Worm (Caenorhabditis elegans) whole organism, young adult: Measurements from ENCODE around the gene C45G9.11.
"Not testable (repeated sequence)": the region's sequence is repeated elsewhere in the genome, so short reads cannot be mapped to it uniquely, and the experiment has no call there.

Experiments used
- B0336.3 ChIP-seq: fragments of 200-800 bp; sonication (Bioruptor generic); IDR thresholded peaks from 2 replicates; pipeline ENCODE4 v1.3.6; 2022; ENCODE audit warnings: missing genetic modification characterization, missing compliant biosample characterization
- C06A6.2 ChIP-seq: fragments of 200-800 bp; sonication (Bioruptor generic); conservative IDR thresholded peaks from 2 replicates; pipeline ENCODE4 v1.3.6; 2022; ENCODE audit warnings: missing genetic modification characterization, missing compliant biosample characterization
- F10E7.11 ChIP-seq: sonication (generic microtip); optimal IDR thresholded peaks from 2 replicates; lab custom pipeline; 2017; ENCODE audit warnings: mild to moderate bottlenecking, missing genetic modification characterization, moderate library complexity, missing compliant biosample characterization
- F22D6.2 ChIP-seq: sonication (generic microtip); optimal IDR thresholded peaks from 2 replicates; lab custom pipeline; 2016; ENCODE audit warnings: mild to moderate bottlenecking, missing genetic modification characterization, missing compliant biosample characterization
- F23B12.7 ChIP-seq: sonication (generic microtip); optimal IDR thresholded peaks from 2 replicates; lab custom pipeline; 2017; ENCODE audit warnings: missing genetic modification characterization, mild to moderate bottlenecking, missing compliant biosample characterization, antibody characterized with exemption, moderate library complexity; ENCODE audit not compliant: insufficient read depth
- F37B4.10 ChIP-seq: fragments of 200-800 bp; sonication (Bioruptor generic); IDR thresholded peaks from 2 replicates; pipeline ENCODE4 v1.3.6; 2022; ENCODE audit warnings: missing genetic modification characterization, missing compliant biosample characterization
- F39B2.1 ChIP-seq: fragments of 200-800 bp; sonication (Bioruptor generic); IDR thresholded peaks from 2 replicates; pipeline ENCODE4 v1.3.6; 2022; ENCODE audit warnings: missing genetic modification reagents, missing genetic modification characterization, missing compliant biosample characterization
- F52B5.7 ChIP-seq: sonication (generic microtip); optimal IDR thresholded peaks from 2 replicates; lab custom pipeline; 2016; ENCODE audit warnings: mild to moderate bottlenecking, missing genetic modification characterization, missing compliant biosample characterization
- K11D2.4 ChIP-seq: fragments of 200-800 bp; sonication (Bioruptor generic); IDR thresholded peaks from 2 replicates; pipeline ENCODE4 v1.3.6; 2022; ENCODE audit warnings: missing genetic modification reagents, missing genetic modification characterization, missing compliant biosample characterization
- K12H6.12 ChIP-seq: fragments of 200-800 bp; sonication (Bioruptor generic); optimal IDR thresholded peaks from 2 replicates; lab custom pipeline; 2018; ENCODE audit warnings: mild to moderate bottlenecking, missing genetic modification characterization, missing compliant biosample characterization
- Y67H2A.10 ChIP-seq: fragments of 200-800 bp; sonication (Bioruptor generic); conservative IDR thresholded peaks from 2 replicates; pipeline ENCODE4 v1.3.6; 2022; ENCODE audit warnings: missing genetic modification reagents, missing genetic modification characterization, missing compliant biosample characterization
- Y95B8A.8 ChIP-seq: fragments of 200-800 bp; sonication (Bioruptor generic); IDR thresholded peaks from 2 replicates; pipeline ENCODE4 v1.3.6; 2022; ENCODE audit warnings: missing genetic modification reagents, missing genetic modification characterization, missing compliant biosample characterization
- attf-5 ChIP-seq: fragments of 200-800 bp; sonication (Bioruptor generic); optimal IDR thresholded peaks from 2 replicates; lab custom pipeline; 2018; ENCODE audit warnings: mild to moderate bottlenecking, missing genetic modification characterization, missing compliant biosample characterization
- attf-6 ChIP-seq: fragments of 200-800 bp; sonication (Bioruptor generic); IDR thresholded peaks from 2 replicates; pipeline ENCODE4 v1.3.6; 2022; ENCODE audit warnings: missing genetic modification reagents, missing genetic modification characterization, missing compliant biosample characterization
- ccch-3 ChIP-seq: fragments of 200-800 bp; sonication (Bioruptor generic); optimal IDR thresholded peaks from 2 replicates; lab custom pipeline; 2018; ENCODE audit warnings: mild to moderate bottlenecking, missing genetic modification characterization, missing compliant biosample characterization
- cebp-2 ChIP-seq: fragments of 200-800 bp; sonication (Bioruptor generic); IDR thresholded peaks from 2 replicates; pipeline ENCODE4 v1.3.6; 2022; ENCODE audit warnings: missing genetic modification characterization, missing compliant biosample characterization
- ceh-58 ChIP-seq: fragments of 200-800 bp; sonication (Bioruptor generic); IDR thresholded peaks from 2 replicates; pipeline ENCODE4 v1.3.6; 2022; ENCODE audit warnings: missing genetic modification characterization, missing compliant biosample characterization
- dpl-1 ChIP-seq: fragments of 150-350 bp; optimal IDR thresholded peaks from 2 replicates; lab custom pipeline; 2014; ENCODE audit warnings: missing biosample characterization, missing genetic modification reagents, missing genetic modification characterization
- egl-18 ChIP-seq: fragments of 200-800 bp; sonication (Bioruptor generic); IDR thresholded peaks from 2 replicates; pipeline ENCODE4 v1.3.6; 2022; ENCODE audit warnings: missing genetic modification reagents, missing genetic modification characterization, missing compliant biosample characterization
- hmg-20 ChIP-seq: fragments of 200-800 bp; sonication (Bioruptor generic); IDR thresholded peaks from 2 replicates; pipeline ENCODE4 v1.3.6; 2022; ENCODE audit warnings: missing genetic modification reagents, missing genetic modification characterization, missing compliant biosample characterization
- lin-26 ChIP-seq: fragments of 200-800 bp; sonication (Bioruptor generic); IDR thresholded peaks from 2 replicates; pipeline ENCODE4 v1.3.6; 2022; ENCODE audit warnings: missing genetic modification reagents, missing genetic modification characterization, missing compliant biosample characterization
- lin-35 ChIP-seq, 3 experiments: fragments of 150-350 bp in 2 of 3; sonication (generic microtip) in 1 of 3; optimal IDR thresholded peaks; 2 replicates each; lab custom pipeline; 2014 to 2018; ENCODE audit warnings: missing biosample characterization in 3 of 3, missing genetic modification characterization in 3 of 3, missing genetic modification reagents in 3 of 3
- lsy-27 ChIP-seq: sonication (generic microtip); optimal IDR thresholded peaks from 2 replicates; lab custom pipeline; 2017; ENCODE audit warnings: missing genetic modification characterization, mild to moderate bottlenecking, missing compliant biosample characterization, antibody characterized with exemption, missing genotype, borderline replicate concordance; ENCODE audit not compliant: insufficient read depth
- mcd-1 ChIP-seq: fragments of 200-800 bp; sonication (Bioruptor generic); IDR thresholded peaks from 2 replicates; pipeline ENCODE4 v1.3.6; 2022; ENCODE audit warnings: missing genetic modification reagents, missing genetic modification characterization, missing compliant biosample characterization
- mel-28 ChIP-seq: sonication (generic microtip); optimal IDR thresholded peaks from 2 replicates; lab custom pipeline; 2016; ENCODE audit warnings: borderline replicate concordance, mild to moderate bottlenecking, missing genetic modification characterization, missing compliant biosample characterization
- mes-4 ChIP-seq: sonication (generic microtip); optimal IDR thresholded peaks from 2 replicates; lab custom pipeline; 2016; ENCODE audit warnings: missing genotype, missing genetic modification characterization, missing compliant biosample characterization
- nfya-2 ChIP-seq: fragments of 200-800 bp; sonication (Bioruptor generic); IDR thresholded peaks from 2 replicates; pipeline ENCODE4 v1.3.6; 2022; ENCODE audit warnings: missing genetic modification reagents, missing genetic modification characterization, missing compliant biosample characterization
- nhr-120 ChIP-seq: fragments of 200-800 bp; sonication (Bioruptor generic); IDR thresholded peaks from 2 replicates; pipeline ENCODE4 v1.3.6; 2022; ENCODE audit warnings: missing genetic modification characterization, missing compliant biosample characterization
- snpc-4 ChIP-seq, 5 experiments: fragments of 150-350 bp in 1 of 5; sonication (generic microtip) in 4 of 5; optimal IDR thresholded peaks; 2 replicates each; lab custom pipeline; 2014 to 2018; ENCODE audit warnings: missing genetic modification characterization in 5 of 5, missing biosample characterization in 3 of 5, antibody characterized with exemption in 2 of 5, mild to moderate bottlenecking in 2 of 5, missing compliant biosample characterization in 2 of 5, missing genotype in 2 of 5, moderate library complexity in 2 of 5, missing genetic modification reagents in 1 of 5
- somi-1 ChIP-seq: fragments of 200-800 bp; sonication (Bioruptor generic); optimal IDR thresholded peaks from 2 replicates; lab custom pipeline; 2018; ENCODE audit warnings: mild to moderate bottlenecking, missing genetic modification characterization, missing compliant biosample characterization
- tbp1 ChIP-seq: fragments of 200-800 bp; sonication (Bioruptor generic); optimal IDR thresholded peaks from 2 replicates; lab custom pipeline; 2018; ENCODE audit warnings: mild to moderate bottlenecking, missing genetic modification characterization, missing compliant biosample characterization
- zfh-2 ChIP-seq: fragments of 200-800 bp; sonication (Bioruptor generic); conservative IDR thresholded peaks from 2 replicates; pipeline ENCODE4 v1.3.6; 2022; ENCODE audit warnings: missing genetic modification reagents, missing genetic modification characterization, missing compliant biosample characterization
- zim-3 ChIP-seq: sonication (generic microtip); optimal IDR thresholded peaks from 2 replicates; lab custom pipeline; 2017; ENCODE audit warnings: mild to moderate bottlenecking, missing genetic modification characterization, moderate library complexity, missing compliant biosample characterization
- ztf-25 ChIP-seq: fragments of 200-800 bp; sonication (Bioruptor generic); IDR thresholded peaks from 2 replicates; pipeline ENCODE4 v1.3.6; 2022; ENCODE audit warnings: missing genetic modification reagents, missing genetic modification characterization, missing compliant biosample characterization
- ztf-3 ChIP-seq: fragments of 200-800 bp; sonication (Bioruptor generic); optimal IDR thresholded peaks from 2 replicates; lab custom pipeline; 2018; ENCODE audit warnings: mild to moderate bottlenecking, missing genetic modification characterization, missing compliant biosample characterization

C45G9.11 gene

DNA sequence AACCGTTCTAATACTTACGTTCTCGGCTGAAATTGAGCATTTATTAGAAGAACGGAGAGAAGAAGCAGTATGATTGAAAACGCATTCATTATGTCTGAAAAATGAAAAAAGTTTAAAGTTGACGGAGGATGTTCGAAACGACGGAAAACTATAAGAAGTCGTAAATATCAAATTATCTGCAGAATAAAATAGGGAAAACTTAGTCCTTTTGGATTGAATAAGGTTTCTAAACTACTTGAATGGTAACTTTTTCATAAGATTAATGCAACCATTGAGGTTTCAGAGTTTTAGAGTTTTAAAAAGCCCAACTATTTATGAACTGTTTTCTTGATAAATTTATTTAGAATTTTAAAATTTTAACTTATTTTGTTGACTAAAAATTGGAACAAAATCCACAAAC is 3.0 kb upstream of the C45G9.11 start, which contains the start of gene C45G9.12:
C45G9.12 (minus strand) TSS at position 101 of the 400 bp plus-strand sequence.
- TF ChIP-seq lsy-27 (tag; lab: Kevin White, UChicago) (no peak), B0336.3 (GFP tag; lab: Robert Waterston, UW) (no peak), zim-3 (tag; lab: Kevin White, UChicago) (no peak), F23B12.7 (tag; lab: Kevin White, UChicago) (no peak), egl-18 (GFP tag; lab: Robert Waterston, UW) (no peak), nhr-120 (GFP tag; lab: Robert Waterston, UW) (no peak), tbp1 (GFP tag; lab: Kevin White, UChicago) (no peak), lin-35 (GFP tag; optimal IDR thresholded peaks at IDR 0.05; lab: Kevin White, UChicago) (no peak), zfh-2 (no peak), C06A6.2 (GFP tag; lab: Robert Waterston, UW) (no peak), K12H6.12 (tag; lab: Kevin White, UChicago) (no peak), snpc-4 (GFP tag; optimal IDR thresholded peaks at IDR 0.05; lab: Kevin White, UChicago) (no peak), snpc-4 (tag; optimal IDR thresholded peaks at IDR 0.05; lab: Kevin White, UChicago) (no peak), attf-5 (GFP tag; lab: Kevin White, UChicago) (no peak), dpl-1 (GFP tag; lab: Kevin White, UChicago) (no peak), somi-1 (no peak), ztf-25 (GFP tag; lab: Robert Waterston, UW) (no peak), lin-26 (GFP tag; lab: Robert Waterston, UW) (no peak), F52B5.7 (no peak), F39B2.1 (no peak), mel-28 (tag; lab: Kevin White, UChicago) (no peak)

DNA sequence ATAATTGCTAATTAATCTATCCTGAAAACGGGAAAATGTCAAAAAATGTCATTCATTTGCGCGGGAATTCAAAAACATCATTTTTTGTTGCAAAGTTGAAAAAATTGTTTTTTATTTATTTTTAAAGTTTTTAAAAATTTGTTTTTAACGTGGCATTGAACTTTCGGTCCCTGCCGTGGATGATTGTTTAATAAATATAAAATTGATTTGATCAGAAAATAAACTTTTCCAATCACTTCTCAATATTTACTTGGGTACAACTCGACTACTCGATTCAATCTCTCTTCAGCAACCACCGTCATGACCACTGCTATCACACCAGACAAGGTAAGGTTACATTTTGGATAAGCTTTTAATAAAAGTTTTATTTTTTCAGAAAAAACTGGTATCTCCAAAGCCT is 6.1 kb downstream of the C45G9.11 start, which contains the start of gene C45G9.4:
C45G9.4 (plus strand) TSS at position 301 of the 400 bp plus-strand sequence.
- TF ChIP-seq F22D6.2 (tag; lab: Kevin White, UChicago); attf-6; mes-4 (tag; lab: Kevin White, UChicago): not testable (repeated sequence)
- TF ChIP-seq, all 124 proteins: peak for 0; not testable (repeated sequence) for 124

DNA sequence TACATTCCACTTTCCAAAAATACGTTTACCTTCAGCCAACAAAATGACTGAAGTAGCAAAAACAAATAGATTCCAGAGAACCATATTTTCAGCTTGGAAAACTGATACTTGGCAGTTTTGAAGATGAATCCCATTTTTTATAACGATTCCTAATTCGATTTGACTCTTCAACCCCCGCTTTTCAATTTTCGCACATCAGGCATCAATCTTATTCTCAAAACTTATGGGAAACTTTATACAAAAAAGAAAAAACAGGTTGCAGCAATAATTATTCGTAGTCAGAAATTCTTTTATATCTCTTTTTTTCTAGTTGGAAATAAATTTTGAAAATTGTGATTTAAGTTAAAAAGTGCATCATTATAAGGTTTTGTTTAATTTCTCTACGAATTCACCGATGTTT is 6.7 kb downstream of the C45G9.11 start, which contains the start of gene C45G9.10:
C45G9.10 (minus strand) TSS at position 101 of the 400 bp plus-strand sequence.
- TF ChIP-seq ztf-3 (GFP tag; lab: Kevin White, UChicago), result no peak
- TF ChIP-seq nfya-2, result no peak
- no peak for TF ChIP-seq C06A6.2 (GFP tag; lab: Robert Waterston, UW)
- no peak for TF ChIP-seq lin-26 (GFP tag; lab: Robert Waterston, UW)
- no peak for TF ChIP-seq F10E7.11 (tag; lab: Kevin White, UChicago)
- no peak for TF ChIP-seq ztf-25 (GFP tag; lab: Robert Waterston, UW)
- TF ChIP-seq ccch-3 (GFP tag; lab: Kevin White, UChicago), result no peak
- TF ChIP-seq Y67H2A.10 (GFP tag; lab: Robert Waterston, UW), result no peak
- no peak for TF ChIP-seq K11D2.4 (GFP tag; lab: Robert Waterston, UW)
- no peak for TF ChIP-seq hmg-20 (GFP tag; lab: Robert Waterston, UW)
- no peak for TF ChIP-seq ceh-58 (GFP tag; lab: Robert Waterston, UW)
- no peak for TF ChIP-seq Y95B8A.8 (GFP tag; lab: Robert Waterston, UW)
- TF ChIP-seq F37B4.10, result no peak
- TF ChIP-seq, all 124 proteins: peak for 0

DNA sequence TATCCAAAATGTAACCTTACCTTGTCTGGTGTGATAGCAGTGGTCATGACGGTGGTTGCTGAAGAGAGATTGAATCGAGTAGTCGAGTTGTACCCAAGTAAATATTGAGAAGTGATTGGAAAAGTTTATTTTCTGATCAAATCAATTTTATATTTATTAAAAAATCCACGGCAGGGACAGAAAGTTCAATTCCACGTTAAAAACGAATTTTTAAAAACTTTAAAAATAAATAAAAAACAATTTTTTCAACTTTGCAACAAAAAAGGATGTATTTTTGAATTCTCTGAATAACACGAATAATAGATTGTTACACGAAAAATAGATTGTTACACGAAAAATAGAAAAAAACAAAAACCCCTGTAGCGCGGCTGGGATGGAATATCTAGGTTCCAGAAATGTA is 12.8 kb downstream of the C45G9.11 start, which contains the start of gene C45G9.9:
C45G9.9 (minus strand) TSS at position 101 of the 400 bp plus-strand sequence.
- TF ChIP-seq cebp-2, mcd-1, lin-26 (GFP tag; lab: Robert Waterston, UW): not testable (repeated sequence)
